Worm (Caenorhabditis elegans) whole organism, young adult: ENCODE data around the gene F44E2.7.

ENCODE experiments used
- C06A6.2 ChIP-seq: fragments of 200-800 bp; sonication (Bioruptor generic); conservative IDR thresholded peaks from 2 replicates; pipeline ENCODE4 v1.3.6; 2022; ENCODE audit warnings: missing genetic modification characterization, missing compliant biosample characterization
- ccch-3 ChIP-seq: fragments of 200-800 bp; sonication (Bioruptor generic); optimal IDR thresholded peaks from 2 replicates; lab custom pipeline; 2018; ENCODE audit warnings: mild to moderate bottlenecking, missing genetic modification characterization, missing compliant biosample characterization
- ceh-58 ChIP-seq: fragments of 200-800 bp; sonication (Bioruptor generic); IDR thresholded peaks from 2 replicates; pipeline ENCODE4 v1.3.6; 2022; ENCODE audit warnings: missing genetic modification characterization, missing compliant biosample characterization
- dpl-1 ChIP-seq: fragments of 150-350 bp; optimal IDR thresholded peaks from 2 replicates; lab custom pipeline; 2014; ENCODE audit warnings: missing biosample characterization, missing genetic modification reagents, missing genetic modification characterization
- efl-1 ChIP-seq: fragments of 150-350 bp; optimal IDR thresholded peaks from 2 replicates; lab custom pipeline; 2014; ENCODE audit warnings: missing biosample characterization, missing genetic modification reagents, missing genetic modification characterization
- nhr-179 ChIP-seq: sonication (generic microtip); optimal IDR thresholded peaks from 2 replicates; lab custom pipeline; 2016; ENCODE audit warnings: mild to moderate bottlenecking, missing genetic modification characterization, missing compliant biosample characterization
- snpc-4 ChIP-seq, 5 experiments: fragments of 150-350 bp in 1 of 5; sonication (generic microtip) in 4 of 5; optimal IDR thresholded peaks; 2 replicates each; lab custom pipeline; 2014 to 2018; ENCODE audit warnings: missing genetic modification characterization in 5 of 5, missing biosample characterization in 3 of 5, antibody characterized with exemption in 2 of 5, mild to moderate bottlenecking in 2 of 5, missing compliant biosample characterization in 2 of 5, missing genotype in 2 of 5, moderate library complexity in 2 of 5, missing genetic modification reagents in 1 of 5

DNA sequence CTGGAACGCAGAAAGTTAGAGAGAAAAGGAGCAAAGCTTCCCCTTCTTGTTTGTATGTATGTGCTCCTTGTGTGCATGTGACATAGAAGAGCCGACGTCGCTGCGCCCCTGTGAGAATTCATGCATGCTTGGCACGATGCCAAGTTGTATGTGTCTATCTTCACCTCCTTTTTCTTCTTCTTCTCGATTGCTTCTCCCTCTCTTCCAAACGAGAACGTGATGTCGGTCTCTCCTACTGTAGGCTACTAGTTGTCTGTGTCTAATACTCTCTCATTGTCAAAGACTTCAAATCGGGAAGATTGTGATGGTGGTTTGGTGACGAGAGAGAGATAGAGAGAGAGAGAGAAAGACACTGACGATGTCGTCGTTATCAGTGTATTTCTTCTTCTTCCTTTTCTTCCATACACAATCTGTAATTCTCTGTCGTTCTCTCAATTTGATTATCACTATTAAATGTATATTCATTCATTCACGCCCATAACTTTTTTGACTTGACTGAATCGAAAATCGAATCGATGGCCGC, 51.0 kb downstream of the F44E2.7 start:
- no peak for TF ChIP-seq ceh-58 (GFP tag; lab: Robert Waterston, UW)
- no peak for TF ChIP-seq efl-1
- TF ChIP-seq dpl-1: no peak
- TF ChIP-seq nhr-179: no peak
- TF ChIP-seq C06A6.2: peak; percentile 65
- no peak for TF ChIP-seq ccch-3 (GFP tag; lab: Kevin White, UChicago)
- TF ChIP-seq snpc-4 (GFP tag; optimal IDR thresholded peaks at IDR 0.05; lab: Kevin White, UChicago): peak; percentile 22
- TF ChIP-seq snpc-4 (tag; optimal IDR thresholded peaks at IDR 0.05; lab: Kevin White, UChicago): peak; percentile 29 to 69 (median 43)
